Fruit fly (Drosophila melanogaster) whole organism, pupa: Measurements from ENCODE around the gene Bap111.

Source experiments
- CG10348 ChIP-seq: fragments of 200-800 bp; sonication (Bioruptor generic); IDR thresholded peaks from 2 replicates; pipeline ENCODE4 v1.3.6; 2022; ENCODE audit warnings: missing biosample characterization, missing genetic modification characterization
- CG12605 ChIP-seq: fragments of 200-800 bp; sonication (Bioruptor generic); IDR thresholded peaks from 2 replicates; pipeline ENCODE4 v1.3.6; 2022; ENCODE audit warnings: missing biosample characterization, missing genetic modification characterization
- CG13204 ChIP-seq: fragments of 200-800 bp; sonication (Bioruptor generic); optimal IDR thresholded peaks from 2 replicates; lab custom pipeline; 2018; ENCODE audit warnings: missing biosample characterization, mild to moderate bottlenecking, missing genetic modification characterization, moderate library complexity
- CG14655 ChIP-seq: fragments of 200-800 bp; sonication (Bioruptor generic); optimal IDR thresholded peaks from 3 replicates; lab custom pipeline; 2017; ENCODE audit warnings: mild to moderate bottlenecking, missing biosample characterization, missing genetic modification reagents, missing genetic modification characterization
- CG15710 ChIP-seq: fragments of 200-800 bp; sonication (Bioruptor generic); optimal IDR thresholded peaks from 2 replicates; lab custom pipeline; 2018; ENCODE audit warnings: missing biosample characterization, mild to moderate bottlenecking, missing genetic modification characterization, moderate library complexity
- CG17806 ChIP-seq: fragments of 200-800 bp; sonication (Bioruptor generic); optimal IDR thresholded peaks from 2 replicates; lab custom pipeline; 2018; ENCODE audit warnings: missing biosample characterization, mild to moderate bottlenecking, missing genetic modification characterization, moderate library complexity
- CG32121 ChIP-seq: fragments of 200-800 bp; sonication (Bioruptor generic); IDR thresholded peaks from 2 replicates; pipeline ENCODE4 v1.3.6; 2022; ENCODE audit warnings: missing biosample characterization, missing genetic modification characterization
- CG34367 ChIP-seq: fragments of 200-800 bp; sonication (Bioruptor generic); optimal IDR thresholded peaks from 2 replicates; lab custom pipeline; 2018; ENCODE audit warnings: missing biosample characterization, mild to moderate bottlenecking, missing genetic modification characterization
- CG4496 ChIP-seq: fragments of 200-800 bp; sonication (Bioruptor generic); IDR thresholded peaks from 3 replicates; pipeline ENCODE4 v1.3.6; 2022; ENCODE audit warnings: missing biosample characterization, missing genetic modification characterization
- CG8159 ChIP-seq: fragments of 200-800 bp; sonication (Bioruptor generic); optimal IDR thresholded peaks from 3 replicates; lab custom pipeline; 2018; ENCODE audit warnings: missing biosample characterization, mild to moderate bottlenecking, missing genetic modification characterization, moderate library complexity
- CG8301 ChIP-seq: fragments of 200-800 bp; sonication (Bioruptor generic); optimal IDR thresholded peaks from 2 replicates; lab custom pipeline; 2018; ENCODE audit warnings: missing biosample characterization, mild to moderate bottlenecking, missing genetic modification characterization
- CG9948 ChIP-seq: fragments of 200-800 bp; sonication (Bioruptor generic); optimal IDR thresholded peaks from 2 replicates; lab custom pipeline; 2018; ENCODE audit warnings: missing biosample characterization, mild to moderate bottlenecking, missing genetic modification characterization, moderate library complexity
- D1 ChIP-seq: fragments of 200-800 bp; sonication (Bioruptor generic); optimal IDR thresholded peaks from 2 replicates; lab custom pipeline; 2018; ENCODE audit warnings: missing biosample characterization, mild to moderate bottlenecking, missing genetic modification characterization, moderate library complexity
- EcR ChIP-seq: fragments of 200-800 bp; sonication (Bioruptor generic); optimal IDR thresholded peaks from 3 replicates; lab custom pipeline; 2019; ENCODE audit warnings: missing biosample characterization, missing genetic modification characterization, mild to moderate bottlenecking, moderate library complexity, missing genetic modification reagents
- Ets98B ChIP-seq: fragments of 200-800 bp; sonication (Bioruptor generic); IDR thresholded peaks from 2 replicates; pipeline ENCODE4 v1.3.6; 2022; ENCODE audit warnings: missing biosample characterization, missing genetic modification characterization
- Pif1A ChIP-seq: fragments of 200-800 bp; sonication (Bioruptor generic); optimal IDR thresholded peaks from 3 replicates; lab custom pipeline; 2016; ENCODE audit warnings: missing biosample characterization, missing genetic modification characterization
- Pif1B ChIP-seq: fragments of 200-800 bp; sonication (Bioruptor generic); optimal IDR thresholded peaks from 3 replicates; lab custom pipeline; 2016; ENCODE audit warnings: missing biosample characterization, missing genetic modification characterization
- Snoo ChIP-seq: fragments of 200-800 bp; sonication (Bioruptor generic); optimal IDR thresholded peaks from 3 replicates; lab custom pipeline; 2017; ENCODE audit warnings: missing biosample characterization, mild to moderate bottlenecking, missing genetic modification characterization, inconsistent platforms
- fd96Ca ChIP-seq: fragments of 200-800 bp; sonication (Bioruptor generic); IDR thresholded peaks from 3 replicates; pipeline ENCODE4 v1.3.6; 2022; ENCODE audit warnings: missing biosample characterization, missing genetic modification characterization
- gl ChIP-seq: fragments of 200-800 bp; sonication (Bioruptor generic); optimal IDR thresholded peaks from 2 replicates; lab custom pipeline; 2018; ENCODE audit warnings: missing biosample characterization, mild to moderate bottlenecking, missing genetic modification characterization
- rn ChIP-seq: fragments of 200-800 bp; sonication (Bioruptor generic); IDR thresholded peaks from 2 replicates; pipeline ENCODE4 v1.3.6; 2022; ENCODE audit warnings: missing biosample characterization, missing genetic modification characterization

Gene Bap111

dm6 chrX:9152127-9152598 is 3.1 kb downstream of the Bap111 start:
- TF ChIP-seq CG12605 (GFP tag; lab: Robert Waterston, UW) (peak; percentile 71), CG13204 (peak; percentile 33), CG34367 (peak; percentile 8), CG4496 (peak; percentile 69; the same call in 2 of the 3 replicates), Ets98B (GFP tag; lab: Robert Waterston, UW) (peak; percentile 70), CG8301 (peak; percentile 9), EcR (GFP tag; lab: Kevin White, UChicago) (peak; percentile 8), gl (tag; lab: Kevin White, UChicago) (no peak), CG8159 (tag; lab: Kevin White, UChicago) (peak; percentile 43), CG17806 (tag; lab: Kevin White, UChicago) (no peak), rn (GFP tag; lab: Robert Waterston, UW) (no peak; the same call in 1 of the 2 replicates), fd96Ca (GFP tag; lab: Robert Waterston, UW) (peak; percentile 70; the same call in 1 of the 3 replicates), CG32121 (peak; percentile 74)

DNA sequence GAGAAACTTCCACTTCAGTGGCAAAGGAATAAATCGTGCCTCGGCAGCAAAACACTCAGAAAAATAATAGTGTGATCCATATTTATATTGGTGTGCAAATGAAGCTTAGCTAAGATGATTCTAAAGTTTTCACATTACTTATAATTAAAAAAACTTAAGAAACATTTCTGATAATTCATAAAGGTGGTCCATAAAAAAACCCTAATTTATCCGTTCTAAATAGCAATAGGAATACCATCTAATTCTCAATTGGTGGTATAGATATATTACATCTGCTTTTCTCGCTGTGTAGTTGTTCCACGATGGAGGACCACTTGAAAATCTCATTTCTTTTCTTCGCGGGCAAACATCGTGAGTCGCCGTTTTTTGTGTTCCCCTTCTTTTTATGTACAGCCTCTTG is 6.0 kb downstream of the Bap111 start:
- TF ChIP-seq gl (tag; lab: Kevin White, UChicago) (peak; percentile 24), Pif1B (GFP tag; lab: Kevin White, UChicago) (peak; percentile 31), CG17806 (tag; lab: Kevin White, UChicago) (peak; percentile 79), CG34367 (peak; percentile 48), EcR (GFP tag; lab: Kevin White, UChicago) (no peak), Snoo (tag; lab: Kevin White, UChicago) (peak; percentile 57), CG8301 (peak; percentile 80), CG8159 (tag; lab: Kevin White, UChicago) (peak; percentile 86), Ets98B (GFP tag; lab: Robert Waterston, UW) (peak; percentile 23; the same call in 1 of the 2 replicates), CG4496 (peak; percentile 54; the same call in 2 of the 3 replicates), CG14655 (peak; percentile 82), Pif1A (peak; percentile 48), rn (GFP tag; lab: Robert Waterston, UW) (no peak), CG12605 (GFP tag; lab: Robert Waterston, UW) (no peak), CG13204 (no peak), CG32121 (peak; percentile 53; the same call in 1 of the 2 replicates), D1 (tag; lab: Kevin White, UChicago) (peak; percentile 68), CG9948 (tag; lab: Kevin White, UChicago) (peak; percentile 78), CG15710 (tag; lab: Kevin White, UChicago) (peak; percentile 82)

- peak; percentile 46; the same call in 2 of the 3 replicates for TF ChIP-seq fd96Ca (GFP tag; lab: Robert Waterston, UW)
- peak; percentile 49 for TF ChIP-seq CG34367
- peak; percentile 29 for TF ChIP-seq CG12605 (GFP tag; lab: Robert Waterston, UW)
- TF ChIP-seq CG17806 (tag; lab: Kevin White, UChicago) = no peak
- TF ChIP-seq CG9948 (tag; lab: Kevin White, UChicago) = peak; percentile 9
- TF ChIP-seq Pif1A = peak; percentile 50
- TF ChIP-seq CG8301 = peak; percentile 12
- TF ChIP-seq gl (tag; lab: Kevin White, UChicago) = peak; percentile 53
- TF ChIP-seq D1 (tag; lab: Kevin White, UChicago) = no peak
- no peak for TF ChIP-seq Ets98B (GFP tag; lab: Robert Waterston, UW)
- TF ChIP-seq CG15710 (tag; lab: Kevin White, UChicago) = peak; percentile 31
- peak; percentile 41 for TF ChIP-seq CG13204
- TF ChIP-seq EcR (GFP tag; lab: Kevin White, UChicago) = no peak
- peak; percentile 25 for TF ChIP-seq CG8159 (tag; lab: Kevin White, UChicago)
- TF ChIP-seq Snoo (tag; lab: Kevin White, UChicago) = no peak
- peak; percentile 54 for TF ChIP-seq CG14655
- TF ChIP-seq CG4496 = peak; percentile 31; the same call in 1 of the 3 replicates
- no peak for TF ChIP-seq CG10348 (GFP tag; lab: Robert Waterston, UW)
- no peak for TF ChIP-seq rn (GFP tag; lab: Robert Waterston, UW)
- TF ChIP-seq Pif1B (GFP tag; lab: Kevin White, UChicago) = peak; percentile 55
- TF ChIP-seq CG32121 = peak; percentile 23
Observed at dm6 chrX:9155715-9156387, 6.7 kb downstream of the Bap111 start.

dm6 chrX:9156388-9156823 is 7.3 kb downstream of the Bap111 start, which contains the start of gene His3.3B:
His3.3B (minus strand) TSS chrX:9156669.
- TF ChIP-seq CG14655 (no peak), CG13204 (no peak), CG17806 (tag; lab: Kevin White, UChicago) (no peak), CG12605 (GFP tag; lab: Robert Waterston, UW) (no peak), CG4496 (no peak), CG10348 (GFP tag; lab: Robert Waterston, UW) (no peak), CG15710 (tag; lab: Kevin White, UChicago) (no peak), CG32121 (no peak; the same call in 1 of the 2 replicates), Pif1B (GFP tag; lab: Kevin White, UChicago) (no peak), CG8159 (tag; lab: Kevin White, UChicago) (no peak), CG8301 (no peak), Snoo (tag; lab: Kevin White, UChicago) (no peak), EcR (GFP tag; lab: Kevin White, UChicago) (no peak), Ets98B (GFP tag; lab: Robert Waterston, UW) (no peak; the same call in 1 of the 2 replicates), gl (tag; lab: Kevin White, UChicago) (no peak), rn (GFP tag; lab: Robert Waterston, UW) (no peak), CG9948 (tag; lab: Kevin White, UChicago) (no peak), fd96Ca (GFP tag; lab: Robert Waterston, UW) (no peak), CG34367 (no peak)
- TF ChIP-seq, all 21 proteins: peak for 0

- TF ChIP-seq gl (tag; lab: Kevin White, UChicago) = no peak
- TF ChIP-seq CG12605 (GFP tag; lab: Robert Waterston, UW) = no peak
- no peak for TF ChIP-seq fd96Ca (GFP tag; lab: Robert Waterston, UW)
- TF ChIP-seq Snoo (tag; lab: Kevin White, UChicago) = no peak
- TF ChIP-seq CG9948 (tag; lab: Kevin White, UChicago) = no peak
- no peak for TF ChIP-seq CG8301
- no peak for TF ChIP-seq EcR (GFP tag; lab: Kevin White, UChicago)
- no peak for TF ChIP-seq CG14655
- TF ChIP-seq CG32121 = no peak
- TF ChIP-seq Pif1B (GFP tag; lab: Kevin White, UChicago) = no peak
- no peak for TF ChIP-seq D1 (tag; lab: Kevin White, UChicago)
- TF ChIP-seq CG4496 = no peak
- no peak for TF ChIP-seq CG13204
- TF ChIP-seq CG8159 (tag; lab: Kevin White, UChicago) = no peak
Observed at dm6 chrX:9158366-9158765, 9.3 kb downstream of the Bap111 start, which contains the start of the genes Ost48 and Dlip1. Ost48 (minus strand) TSS chrX:9158515. Dlip1 (plus strand) TSS chrX:9158622.
